Worm (Caenorhabditis elegans) whole organism, L4/young adult: ENCODE data around the gene best-23.

Source experiments
- W03F9.2 ChIP-seq: fragments of 150-350 bp; optimal IDR thresholded peaks from 2 replicates; lab custom pipeline; 2014; ENCODE audit warnings: missing biosample characterization, missing genetic modification characterization
- dao-5 ChIP-seq: sonication (generic microtip); optimal IDR thresholded peaks from 2 replicates; lab custom pipeline; 2016; ENCODE audit warnings: missing genotype, missing genetic modification characterization, moderate library complexity, missing compliant biosample characterization

DNA sequence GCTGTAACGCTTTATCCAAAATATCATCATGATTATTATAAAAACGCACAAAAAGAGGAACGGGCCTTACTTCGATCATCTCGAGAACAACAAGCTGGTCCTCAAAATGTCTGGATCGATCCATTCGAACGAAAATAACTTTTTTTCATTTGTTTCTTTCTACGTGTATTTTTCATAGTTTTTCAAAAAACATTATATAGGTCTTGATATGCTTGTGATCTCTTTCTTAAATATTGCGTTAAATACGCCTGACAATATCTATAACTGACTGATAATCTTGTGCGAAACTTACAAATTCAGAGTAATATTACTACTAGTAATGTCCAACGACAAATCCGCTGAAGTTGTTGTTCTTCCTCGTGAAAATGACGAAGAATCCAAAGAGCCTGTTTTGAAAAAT is 49.3 kb downstream of the best-23 start, which contains the start of gene sds-22:
- TF ChIP-seq dao-5 (tag; lab: Kevin White, UChicago) = no peak
- TF ChIP-seq W03F9.2 (tag; lab: Kevin White, UChicago) = no peak
